Worm (Caenorhabditis elegans): ENCODE results near the gene trm-2A.
"Not testable (repeated sequence)": the region's sequence is repeated elsewhere in the genome, so short reads cannot be mapped to it uniquely, and the experiment has no call there.

The trm-2A gene

DNA sequence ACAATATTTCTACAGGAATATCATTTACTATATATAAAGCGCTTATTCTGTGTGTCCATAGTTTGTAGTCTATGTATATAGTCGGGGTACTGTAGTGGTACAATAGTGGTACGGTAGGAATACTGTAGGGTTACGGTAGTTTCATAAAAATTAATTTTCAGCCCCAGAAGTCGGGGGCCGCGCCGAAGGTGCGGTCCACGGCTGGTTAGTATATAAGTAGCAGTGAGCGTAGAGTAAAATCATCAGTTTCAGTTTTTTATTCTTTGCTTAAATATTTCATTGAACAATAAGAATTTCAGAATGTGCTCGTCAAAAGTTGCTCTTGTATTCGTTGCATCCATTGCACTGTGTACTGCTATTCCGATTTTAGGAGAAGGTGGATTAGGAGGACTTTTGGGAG, 13.9 kb upstream of the trm-2A start, which contains the start of gene srlf-22:
Gene srlf-22, plus strand, starts transcription at position 301 of the 400 bp plus-strand sequence.
- not testable (repeated sequence) for TF ChIP-seq ama-1 (optimal IDR thresholded peaks at IDR 0.05); mdl-1 (tag; optimal IDR thresholded peaks at IDR 0.05); Y55F3AM.14 (GFP tag; optimal IDR thresholded peaks at IDR 0.05)

DNA sequence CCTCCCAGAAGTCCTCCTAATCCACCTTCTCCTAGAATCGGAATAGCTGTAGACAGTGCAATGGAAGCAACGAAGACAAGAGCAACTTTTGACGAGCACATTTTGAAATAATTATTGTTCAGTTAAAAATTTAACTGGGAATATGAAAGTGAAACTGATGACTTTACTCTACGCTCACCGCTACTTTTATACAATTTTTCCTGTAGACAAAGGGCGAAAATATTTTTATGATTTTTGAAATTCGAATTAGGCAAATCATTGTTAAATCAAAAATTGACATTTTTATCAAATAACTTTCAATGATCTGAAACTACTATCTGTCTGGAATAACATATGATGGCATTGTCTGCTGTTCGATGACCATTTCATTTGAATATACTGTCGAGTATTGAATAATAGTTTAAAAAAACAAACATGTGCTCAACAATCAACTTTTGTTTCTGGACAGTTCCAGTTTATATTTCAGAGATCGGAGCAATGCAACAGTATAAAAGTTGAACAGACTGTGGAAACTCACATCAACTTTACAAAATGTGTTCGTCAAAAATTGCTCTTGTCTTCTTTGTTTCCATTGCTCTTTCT, 11.2 kb upstream of the trm-2A start, which contains the start of the genes srlf-23 and srlf-20:
Gene srlf-23, minus strand, starts transcription at position 101 of the 582 bp plus-strand sequence.
Gene srlf-20, plus strand, starts transcription at position 532 of the 582 bp plus-strand sequence.
- TF ChIP-seq elt-3 (tag; optimal IDR thresholded peaks at IDR 0.05): no peak
- no peak for TF ChIP-seq alr-1 (tag; optimal IDR thresholded peaks at IDR 0.05)
- no peak for TF ChIP-seq skn-1 (tag; optimal IDR thresholded peaks at IDR 0.05)
- no peak for TF ChIP-seq nhr-25 (tag; optimal IDR thresholded peaks at IDR 0.05)
- no peak for TF ChIP-seq blmp-1 (tag; optimal IDR thresholded peaks at IDR 0.05; ENCODE audit: insufficient read depth)
- TF ChIP-seq ceh-16 (tag; optimal IDR thresholded peaks at IDR 0.05): no peak
- no peak for TF ChIP-seq elt-1 (tag; optimal IDR thresholded peaks at IDR 0.05)
- TF ChIP-seq gmeb-1 (tag; optimal IDR thresholded peaks at IDR 0.05): no peak
- TF ChIP-seq egl-27 (tag; optimal IDR thresholded peaks at IDR 0.05): no peak

DNA sequence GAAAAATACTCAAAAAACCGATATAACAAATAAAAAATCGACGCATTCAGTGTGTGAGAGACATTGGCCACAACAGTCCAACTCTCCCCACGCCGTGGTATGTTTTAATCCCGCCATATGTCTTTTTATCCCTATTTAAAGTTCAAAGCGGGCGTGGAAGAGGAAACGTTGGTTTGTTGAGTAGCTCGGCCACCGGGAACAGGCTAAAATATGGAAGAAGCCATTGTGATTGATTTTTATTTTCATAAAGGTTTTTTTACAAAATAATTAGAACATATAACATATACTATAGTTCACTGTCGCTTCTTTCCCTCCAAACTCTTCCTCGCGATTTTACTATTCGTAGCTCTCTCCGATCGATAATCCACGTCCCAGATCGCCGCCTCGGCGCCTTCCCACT, 5.7 kb upstream of the trm-2A start, which contains the start of gene nas-32:
Gene nas-32, minus strand, starts transcription at position 101 of the 400 bp plus-strand sequence.
- TF ChIP-seq lsy-2 (tag; optimal IDR thresholded peaks at IDR 0.05): no peak
- no peak for TF ChIP-seq snpc-4 (tag; optimal IDR thresholded peaks at IDR 0.05)
- TF ChIP-seq ZK546.5 (tag; optimal IDR thresholded peaks at IDR 0.05): no peak
- no peak for TF ChIP-seq lin-39 (tag; optimal IDR thresholded peaks at IDR 0.05)

DNA sequence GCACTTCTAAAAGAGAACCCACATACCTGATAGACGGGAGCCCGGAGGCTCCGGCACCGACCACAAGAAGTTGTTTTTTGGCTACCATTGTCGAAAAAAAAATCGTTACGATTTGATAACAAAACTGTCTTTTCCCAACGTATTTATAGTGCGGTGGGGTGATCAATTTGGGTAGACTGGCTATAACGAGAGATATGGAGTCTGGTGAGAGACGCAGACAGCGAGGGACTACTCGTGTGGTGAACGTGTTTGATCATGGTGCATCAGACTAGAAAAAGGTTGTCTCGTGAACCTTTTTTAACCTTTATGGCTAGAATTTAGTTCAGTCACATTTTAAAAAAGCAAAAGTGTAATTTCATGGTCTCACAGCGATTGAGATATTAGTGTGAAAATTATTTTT, 1.3 kb upstream of the trm-2A start, which contains the start of gene fmo-5:
Gene fmo-5, minus strand, starts transcription at position 206 of the 400 bp plus-strand sequence.
- TF ChIP-seq gmeb-1 (tag; optimal IDR thresholded peaks at IDR 0.05) (peak; percentile 62), R02D3.7 (tag; optimal IDR thresholded peaks at IDR 0.05) (no peak), aly-2 (tag; optimal IDR thresholded peaks at IDR 0.05) (no peak), mdl-1 (tag; optimal IDR thresholded peaks at IDR 0.05) (peak; percentile 38 to 56), nhr-21 (tag; optimal IDR thresholded peaks at IDR 0.05) (peak; percentile 57), sma-9 (GFP tag; optimal IDR thresholded peaks at IDR 0.05) (peak; percentile 69), sma-9 (tag; optimal IDR thresholded peaks at IDR 0.05) (no peak), snpc-4 (tag; optimal IDR thresholded peaks at IDR 0.05) (no peak), nhr-25 (tag; optimal IDR thresholded peaks at IDR 0.05) (peak; percentile 62), zag-1 (tag; optimal IDR thresholded peaks at IDR 0.05) (no peak), blmp-1 (tag; optimal IDR thresholded peaks at IDR 0.05; ENCODE audit: insufficient read depth) (no peak), sma-3 (GFP tag; optimal IDR thresholded peaks at IDR 0.05) (peak; percentile 40), nhr-23 (tag; optimal IDR thresholded peaks at IDR 0.05) (no peak), crh-2 (tag; optimal IDR thresholded peaks at IDR 0.05) (peak; percentile 71), unc-39 (tag; optimal IDR thresholded peaks at IDR 0.05) (no peak), F13H6.1 (tag; optimal IDR thresholded peaks at IDR 0.05) (peak; percentile 30), fos-1 (tag; optimal IDR thresholded peaks at IDR 0.05) (peak; percentile 12), nhr-129 (tag; optimal IDR thresholded peaks at IDR 0.05) (peak; percentile 27), C34F6.9 (tag; optimal IDR thresholded peaks at IDR 0.05) (no peak)

DNA sequence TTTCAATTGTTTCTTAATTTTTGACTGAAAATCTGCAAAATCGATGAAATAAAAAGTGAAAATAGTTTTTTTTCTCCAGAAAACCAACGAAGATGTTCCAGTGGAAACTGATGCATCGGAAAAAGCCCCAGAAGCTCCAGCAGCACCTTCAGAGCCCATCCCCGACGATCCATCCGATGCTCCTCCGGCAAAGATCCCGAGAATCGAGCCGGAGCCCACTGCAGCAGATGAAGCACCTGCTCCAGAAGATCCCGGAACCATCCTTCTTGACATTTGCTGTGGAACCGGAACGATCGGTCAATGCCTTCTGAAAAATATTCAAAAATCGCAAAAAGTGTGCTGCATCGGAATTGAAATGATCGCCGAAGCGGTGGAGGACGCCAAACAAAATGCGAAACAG, 3.9 kb downstream of the trm-2A start:
- TF ChIP-seq mbf-1 (tag; optimal IDR thresholded peaks at IDR 0.05) (no peak), gmeb-1 (tag; optimal IDR thresholded peaks at IDR 0.05) (no peak), nhr-237 (tag; optimal IDR thresholded peaks at IDR 0.05) (no peak), ztf-1 (GFP tag; conservative IDR thresholded peaks at IDR 0.05) (no peak), elt-1 (tag; optimal IDR thresholded peaks at IDR 0.05) (no peak), C34F6.9 (tag; optimal IDR thresholded peaks at IDR 0.05) (no peak), ztf-11 (tag; optimal IDR thresholded peaks at IDR 0.05) (no peak), nhr-23 (tag; optimal IDR thresholded peaks at IDR 0.05) (no peak), ZK546.5 (tag; optimal IDR thresholded peaks at IDR 0.05) (no peak), lin-13 (GFP tag; optimal IDR thresholded peaks at IDR 0.05) (no peak), unc-62 (GFP tag; optimal IDR thresholded peaks at IDR 0.05) (no peak), lin-39 (tag; optimal IDR thresholded peaks at IDR 0.05) (no peak), ama-1 (optimal IDR thresholded peaks at IDR 0.05) (no peak), fos-1 (tag; optimal IDR thresholded peaks at IDR 0.05) (no peak), Y55F3AM.14 (GFP tag; optimal IDR thresholded peaks at IDR 0.05) (no peak), dmd-4 (tag; optimal IDR thresholded peaks at IDR 0.05) (no peak), nhr-77 (tag; optimal IDR thresholded peaks at IDR 0.05) (no peak), egl-27 (tag; optimal IDR thresholded peaks at IDR 0.05) (no peak), alr-1 (tag; optimal IDR thresholded peaks at IDR 0.05) (no peak), ceh-16 (tag; optimal IDR thresholded peaks at IDR 0.05) (no peak)

All from whole organism, L2 larva.